Worm (Caenorhabditis elegans) whole organism, young adult: ENCODE measurements around the gene F41C6.6.

ENCODE experiments used
- F57A8.1 ChIP-seq: fragments of 200-800 bp; sonication (Bioruptor generic); optimal IDR thresholded peaks from 2 replicates; lab custom pipeline; 2018; ENCODE audit warnings: mild to moderate bottlenecking, missing genetic modification characterization, moderate library complexity, missing compliant biosample characterization
- T07F8.4 ChIP-seq: sonication (generic microtip); optimal IDR thresholded peaks from 2 replicates; lab custom pipeline; 2016; ENCODE audit warnings: mild to moderate bottlenecking, missing genetic modification characterization, moderate library complexity, missing compliant biosample characterization
- Y67H2A.10 ChIP-seq: fragments of 200-800 bp; sonication (Bioruptor generic); conservative IDR thresholded peaks from 2 replicates; pipeline ENCODE4 v1.3.6; 2022; ENCODE audit warnings: missing genetic modification reagents, missing genetic modification characterization, missing compliant biosample characterization
- ZK185.1 ChIP-seq: sonication (generic microtip); optimal IDR thresholded peaks from 2 replicates; lab custom pipeline; 2016; ENCODE audit warnings: mild to moderate bottlenecking, missing genetic modification characterization, missing compliant biosample characterization; ENCODE audit not compliant: poor library complexity, severe bottlenecking
- atf-7 ChIP-seq: sonication (generic microtip); optimal IDR thresholded peaks from 2 replicates; lab custom pipeline; 2017; ENCODE audit warnings: mild to moderate bottlenecking, missing genetic modification characterization, missing compliant biosample characterization
- ccch-3 ChIP-seq: fragments of 200-800 bp; sonication (Bioruptor generic); optimal IDR thresholded peaks from 2 replicates; lab custom pipeline; 2018; ENCODE audit warnings: mild to moderate bottlenecking, missing genetic modification characterization, missing compliant biosample characterization
- ceh-79 ChIP-seq: sonication (generic microtip); optimal IDR thresholded peaks from 2 replicates; lab custom pipeline; 2017; ENCODE audit warnings: mild to moderate bottlenecking, missing genetic modification characterization, missing compliant biosample characterization
- lag-1 ChIP-seq: fragments of 200-800 bp; sonication (Bioruptor generic); IDR thresholded peaks from 2 replicates; pipeline ENCODE4 v1.3.6; 2022; ENCODE audit warnings: missing genetic modification reagents, missing genetic modification characterization, missing compliant biosample characterization
- rec-8 ChIP-seq, 2 experiments: sonication (generic microtip); optimal IDR thresholded peaks; 2 replicates each; lab custom pipeline; 2016; ENCODE audit warnings: mild to moderate bottlenecking in 2 of 2, missing genetic modification characterization in 2 of 2, missing genetic modification reagents in 2 of 2, missing genotype in 2 of 2, missing biosample characterization in 1 of 2, missing compliant biosample characterization in 1 of 2, moderate library complexity in 1 of 2
- sdz-38 ChIP-seq: sonication (generic microtip); optimal IDR thresholded peaks from 2 replicates; lab custom pipeline; 2016; ENCODE audit warnings: missing genotype, missing genetic modification characterization, missing compliant biosample characterization
- sea-2 ChIP-seq: fragments of 200-800 bp; sonication (Bioruptor generic); IDR thresholded peaks from 2 replicates; pipeline ENCODE4 v1.3.6; 2022; ENCODE audit warnings: missing genetic modification characterization, missing compliant biosample characterization
- snpc-1.3 ChIP-seq: sonication (generic microtip); optimal IDR thresholded peaks from 2 replicates; lab custom pipeline; 2017; ENCODE audit warnings: missing genetic modification characterization, mild to moderate bottlenecking, missing compliant biosample characterization, antibody characterized with exemption, moderate library complexity, missing genotype, missing genetic modification reagents; ENCODE audit not compliant: insufficient read depth
- tbp1 ChIP-seq: fragments of 200-800 bp; sonication (Bioruptor generic); optimal IDR thresholded peaks from 2 replicates; lab custom pipeline; 2018; ENCODE audit warnings: mild to moderate bottlenecking, missing genetic modification characterization, missing compliant biosample characterization

- TF ChIP-seq snpc-1.3 (tag; lab: Kevin White, UChicago) (no peak), Y67H2A.10 (GFP tag; lab: Robert Waterston, UW) (no peak), T07F8.4 (no peak), sdz-38 (tag; lab: Kevin White, UChicago) (no peak), rec-8 (tag; optimal IDR thresholded peaks at IDR 0.05; lab: Kevin White, UChicago) (no peak), ccch-3 (no peak), atf-7 (tag; lab: Kevin White, UChicago) (no peak), ceh-79 (tag; lab: Kevin White, UChicago) (no peak), lag-1 (GFP tag; lab: Robert Waterston, UW) (no peak), tbp1 (GFP tag; lab: Kevin White, UChicago) (no peak), F57A8.1 (GFP tag; lab: Kevin White, UChicago) (no peak), sea-2 (GFP tag; lab: Robert Waterston, UW) (no peak), ZK185.1 (no peak)
These were observed 7.7 kb upstream of the F41C6.6 start, which contains the start of gene unc-6 for ce11 chrX:6889374-6889773.
